Fruit fly (Drosophila melanogaster): ENCODE measurements around the gene tefu.

Gene tefu

dm6 chr3R:15243452-15243851 lies 1.4 kb upstream of the tefu start (continued):
- peak; percentile 98 for TF ChIP-seq cg (GFP tag; optimal IDR thresholded peaks at IDR 0.05)
- no peak for TF ChIP-seq CG3726 (GFP tag; IDR thresholded peaks at IDR 0.05)

- peak in 1 of 2 experiments; percentile 45 for TF ChIP-seq Hr78 (GFP tag; optimal IDR thresholded peaks at IDR 0.05)
- peak; percentile 70 for TF ChIP-seq sr (GFP tag; IDR thresholded peaks at IDR 0.05)
- TF ChIP-seq CG17912 (GFP tag; optimal IDR thresholded peaks at IDR 0.05): peak; percentile 64
- TF ChIP-seq z (GFP tag; IDR thresholded peaks at IDR 0.05): peak; percentile 59; the same call in 1 of the 3 replicates
- TF ChIP-seq CG32532 (GFP tag; IDR thresholded peaks at IDR 0.05): 0 out of 2 replicates have a peak, but pooled peaks have one; percentile 40
- TF ChIP-seq fd102C (GFP tag; optimal IDR thresholded peaks at IDR 0.05): no peak
- TF ChIP-seq exex (tag; optimal IDR thresholded peaks at IDR 0.05): peak; percentile 7
- TF ChIP-seq CrebB (tag; optimal IDR thresholded peaks at IDR 0.05): no peak
- peak; percentile 46 for TF ChIP-seq CG3995 (GFP tag; optimal IDR thresholded peaks at IDR 0.05)
- TF ChIP-seq CG16815 (GFP tag; optimal IDR thresholded peaks at IDR 0.05): no peak
- TF ChIP-seq Pdp1 (GFP tag; optimal IDR thresholded peaks at IDR 0.05): peak in 1 of 2 experiments; percentile 95
- no peak for TF ChIP-seq pb (GFP tag; optimal IDR thresholded peaks at IDR 0.05)
Measured at dm6 chr3R:15243046-15243356, 965 bp upstream of the tefu start.

DNA sequence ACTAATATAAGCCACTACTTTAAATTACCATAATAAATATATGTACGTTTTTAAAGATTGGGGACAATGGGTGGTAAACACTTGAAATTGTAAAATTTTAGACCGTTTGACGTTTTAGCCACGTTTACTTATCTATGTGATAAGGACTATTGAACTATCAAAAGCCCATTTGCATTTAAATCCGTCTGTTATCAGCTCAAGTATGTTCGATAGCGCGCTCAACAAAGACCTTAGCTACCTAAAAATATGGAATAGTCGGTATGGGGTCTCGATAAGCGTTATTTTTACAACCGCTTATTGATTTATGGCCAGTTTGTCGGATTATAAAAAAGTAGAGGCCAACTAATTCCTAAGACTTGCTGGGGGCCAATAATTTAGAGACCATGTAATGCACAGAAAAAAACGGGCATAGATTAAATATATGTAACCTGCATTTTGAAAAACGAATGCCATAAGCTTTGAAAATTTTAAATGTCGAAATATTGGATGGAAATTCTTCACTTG lies 10.3 kb downstream of the tefu start:
- TF ChIP-seq CG34376 (GFP tag; optimal IDR thresholded peaks at IDR 0.05) (peak; percentile 91), sd (tag; optimal IDR thresholded peaks at IDR 0.05) (peak; percentile 97), Asciz (GFP tag; optimal IDR thresholded peaks at IDR 0.05) (peak; percentile 16), gem (tag; optimal IDR thresholded peaks at IDR 0.05) (no peak), CG1792 (GFP tag; optimal IDR thresholded peaks at IDR 0.05) (no peak), gro (GFP tag; optimal IDR thresholded peaks at IDR 0.05) (peak; percentile 7), Kr (GFP tag; optimal IDR thresholded peaks at IDR 0.05) (no peak), exex (tag; optimal IDR thresholded peaks at IDR 0.05) (peak; percentile 99), GATAe (GFP tag; conservative IDR thresholded peaks at IDR 0.05) (peak; percentile 32), CG13287 (GFP tag; IDR thresholded peaks at IDR 0.05; ENCODE audit: partially characterized antibody) (no peak), CG3281 (GFP tag; optimal IDR thresholded peaks at IDR 0.05) (peak; percentile 12), CG13296 (GFP tag; optimal IDR thresholded peaks at IDR 0.05) (peak; percentile 53), cwo (GFP tag; optimal IDR thresholded peaks at IDR 0.05) (peak; percentile 1), CG6854 (GFP tag; optimal IDR thresholded peaks at IDR 0.05) (peak; percentile 20), salm (tag; optimal IDR thresholded peaks at IDR 0.05) (peak; percentile 1), mirr (GFP tag; optimal IDR thresholded peaks at IDR 0.05) (peak; percentile 81), zf30C (GFP tag; optimal IDR thresholded peaks at IDR 0.05) (peak; percentile 34), amos (GFP tag; IDR thresholded peaks at IDR 0.05; ENCODE audit: partially characterized antibody) (no peak), grn (GFP tag; optimal IDR thresholded peaks at IDR 0.05) (peak; percentile 42), Dll (GFP tag; IDR thresholded peaks at IDR 0.05; ENCODE audit: partially characterized antibody) (no peak), CG15514 (GFP tag; optimal IDR thresholded peaks at IDR 0.05) (peak; percentile 3), schlank (tag; optimal IDR thresholded peaks at IDR 0.05) (no peak), sug (tag; optimal IDR thresholded peaks at IDR 0.05) (peak; percentile 100)

Data from whole organism, embryonic.